Worm (Caenorhabditis elegans) whole organism, L3 larva: Measurements from ENCODE around the gene fbxa-56.

Experiments
- ZK546.5 ChIP-seq: sonication (generic microtip); optimal IDR thresholded peaks from 2 replicates; lab custom pipeline; 2017; ENCODE audit warnings: missing biosample characterization, missing genetic modification characterization
- aly-2 ChIP-seq: fragments of 150-350 bp; optimal IDR thresholded peaks from 2 replicates; lab custom pipeline; 2014; ENCODE audit warnings: missing biosample characterization, missing genetic modification characterization
- ceh-28 ChIP-seq: fragments of 150-350 bp; optimal IDR thresholded peaks from 2 replicates; lab custom pipeline; 2014; ENCODE audit warnings: missing biosample characterization, missing genetic modification reagents, missing genetic modification characterization
- ceh-82 ChIP-seq: fragments of 150-350 bp; optimal IDR thresholded peaks from 2 replicates; lab custom pipeline; 2014; ENCODE audit warnings: missing biosample characterization, missing genetic modification characterization
- daf-12 ChIP-seq: fragments of 150-350 bp; optimal IDR thresholded peaks from 2 replicates; lab custom pipeline; 2014; ENCODE audit warnings: missing biosample characterization, missing genetic modification reagents, missing genetic modification characterization
- egl-27 ChIP-seq: sonication (generic microtip); optimal IDR thresholded peaks from 4 replicates; lab custom pipeline; 2017; ENCODE audit warnings: missing biosample characterization, missing genetic modification reagents, missing genetic modification characterization
- elt-1 ChIP-seq: fragments of 150-350 bp; optimal IDR thresholded peaks from 2 replicates; lab custom pipeline; 2014; ENCODE audit warnings: missing biosample characterization, missing genetic modification characterization
- elt-2 ChIP-seq: sonication (generic microtip); optimal IDR thresholded peaks from 2 replicates; lab custom pipeline; 2016; ENCODE audit warnings: missing genetic modification reagents, mild to moderate bottlenecking, missing genetic modification characterization, missing compliant biosample characterization
- elt-3 ChIP-seq, 3 experiments: fragments of 150-350 bp in 1 of 3; sonication (generic microtip) in 2 of 3; optimal IDR thresholded peaks; 2 replicates in 2 of 3; 4 replicates in 1 of 3; lab custom pipeline; 2014 to 2017; ENCODE audit warnings: missing biosample characterization in 3 of 3, missing genetic modification characterization in 3 of 3
- fos-1 ChIP-seq: fragments of 150-350 bp; optimal IDR thresholded peaks from 2 replicates; lab custom pipeline; 2014; ENCODE audit warnings: missing biosample characterization, missing genetic modification characterization
- hmg-11 ChIP-seq: sonication (generic microtip); optimal IDR thresholded peaks from 2 replicates; lab custom pipeline; 2016; ENCODE audit warnings: missing genetic modification characterization, missing compliant biosample characterization
- jun-1 ChIP-seq: fragments of 150-350 bp; optimal IDR thresholded peaks from 2 replicates; lab custom pipeline; 2014; ENCODE audit warnings: missing biosample characterization, missing genetic modification reagents, missing genetic modification characterization
- lin-39 ChIP-seq: fragments of 150-350 bp; optimal IDR thresholded peaks from 2 replicates; lab custom pipeline; 2018; ENCODE audit warnings: missing biosample characterization, missing genetic modification reagents, missing genetic modification characterization
- lsy-12 ChIP-seq: sonication (generic microtip); optimal IDR thresholded peaks from 2 replicates; lab custom pipeline; 2016; ENCODE audit warnings: mild to moderate bottlenecking, missing genetic modification characterization, missing compliant biosample characterization
- mdl-1 ChIP-seq: fragments of 150-350 bp; optimal IDR thresholded peaks from 2 replicates; lab custom pipeline; 2014; ENCODE audit warnings: missing biosample characterization, missing genetic modification characterization
- mml-1 ChIP-seq: fragments of 150-350 bp; sonication (generic microtip); optimal IDR thresholded peaks from 3 replicates; lab custom pipeline; 2014; ENCODE audit warnings: missing biosample characterization, missing genetic modification characterization
- nfya-1 ChIP-seq: sonication (generic microtip); optimal IDR thresholded peaks from 2 replicates; lab custom pipeline; 2017; ENCODE audit warnings: missing genetic modification characterization, mild to moderate bottlenecking, missing compliant biosample characterization, antibody characterized with exemption, moderate library complexity; ENCODE audit not compliant: insufficient read depth
- nhr-11 ChIP-seq: fragments of 150-350 bp; optimal IDR thresholded peaks from 2 replicates; lab custom pipeline; 2014; ENCODE audit warnings: missing biosample characterization, missing genetic modification characterization
- nhr-12 ChIP-seq: fragments of 150-350 bp; optimal IDR thresholded peaks from 2 replicates; lab custom pipeline; 2014; ENCODE audit warnings: missing biosample characterization, missing genetic modification characterization
- nhr-23 ChIP-seq: fragments of 150-350 bp; optimal IDR thresholded peaks from 2 replicates; lab custom pipeline; 2014; ENCODE audit warnings: missing biosample characterization, missing genetic modification reagents, missing genetic modification characterization
- nhr-237 ChIP-seq: fragments of 150-350 bp; optimal IDR thresholded peaks from 2 replicates; lab custom pipeline; 2014; ENCODE audit warnings: missing biosample characterization, missing genetic modification characterization
- nhr-28 ChIP-seq: fragments of 150-350 bp; optimal IDR thresholded peaks from 2 replicates; lab custom pipeline; 2014; ENCODE audit warnings: missing biosample characterization, missing genetic modification characterization
- nhr-67 ChIP-seq: fragments of 150-350 bp; optimal IDR thresholded peaks from 2 replicates; lab custom pipeline; 2014; ENCODE audit warnings: missing biosample characterization, missing genetic modification characterization
- nhr-76 ChIP-seq: fragments of 150-350 bp; sonication (generic microtip); optimal IDR thresholded peaks from 5 replicates; lab custom pipeline; 2014; ENCODE audit warnings: missing biosample characterization, missing genetic modification characterization
- nhr-77 ChIP-seq: fragments of 150-350 bp; optimal IDR thresholded peaks from 2 replicates; lab custom pipeline; 2014; ENCODE audit warnings: missing biosample characterization, missing genetic modification characterization
- pqm-1 ChIP-seq: fragments of 150-350 bp; optimal IDR thresholded peaks from 2 replicates; lab custom pipeline; 2017; ENCODE audit warnings: missing biosample characterization, missing genetic modification characterization, inconsistent platforms
- sea-2 ChIP-seq: fragments of 150-350 bp; sonication (generic microtip); optimal IDR thresholded peaks from 4 replicates; lab custom pipeline; 2014; ENCODE audit warnings: missing biosample characterization, missing genetic modification reagents, missing genetic modification characterization
- skn-1 ChIP-seq: fragments of 150-350 bp; optimal IDR thresholded peaks from 2 replicates; lab custom pipeline; 2014; ENCODE audit warnings: missing biosample characterization, missing genetic modification characterization
- snpc-4 ChIP-seq: fragments of 150-350 bp; optimal IDR thresholded peaks from 2 replicates; lab custom pipeline; 2014; ENCODE audit warnings: missing biosample characterization, missing genetic modification characterization
- tbx-2 ChIP-seq: sonication (generic microtip); optimal IDR thresholded peaks from 2 replicates; lab custom pipeline; 2016; ENCODE audit warnings: mild to moderate bottlenecking, missing genetic modification characterization, missing compliant biosample characterization
- unc-39 ChIP-seq: sonication (generic microtip); optimal IDR thresholded peaks from 4 replicates; lab custom pipeline; 2017; ENCODE audit warnings: missing biosample characterization, missing genetic modification characterization
- unc-62 ChIP-seq: fragments of 150-350 bp; sonication (generic microtip); optimal IDR thresholded peaks from 4 replicates; lab custom pipeline; 2014; ENCODE audit warnings: missing biosample characterization, missing genetic modification reagents, missing genetic modification characterization

Gene fbxa-56

DNA sequence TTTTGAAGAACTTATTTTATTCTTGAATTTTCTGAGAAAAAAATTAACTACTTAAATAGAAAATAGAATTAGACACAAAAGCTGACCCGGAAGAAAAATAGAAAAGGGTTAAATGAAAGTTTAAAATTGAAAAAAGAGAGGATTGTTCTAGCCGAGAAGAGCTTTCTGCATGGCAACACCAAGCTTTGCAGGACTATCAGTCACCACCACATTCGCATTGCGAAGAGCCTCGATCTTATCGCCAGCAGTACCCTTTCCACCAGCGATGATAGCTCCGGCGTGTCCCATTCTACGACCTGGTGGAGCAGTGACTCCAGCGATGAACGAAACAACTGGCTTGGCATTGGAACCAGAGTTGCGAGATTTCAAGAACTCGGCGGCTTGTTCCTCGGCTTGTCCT, 37.7 kb downstream of the fbxa-56 start:
- TF ChIP-seq egl-27 (tag; lab: Kevin White, UChicago) (no peak), lin-39 (tag; lab: Kevin White, UChicago) (no peak), mdl-1 (tag; lab: Kevin White, UChicago) (no peak)

DNA sequence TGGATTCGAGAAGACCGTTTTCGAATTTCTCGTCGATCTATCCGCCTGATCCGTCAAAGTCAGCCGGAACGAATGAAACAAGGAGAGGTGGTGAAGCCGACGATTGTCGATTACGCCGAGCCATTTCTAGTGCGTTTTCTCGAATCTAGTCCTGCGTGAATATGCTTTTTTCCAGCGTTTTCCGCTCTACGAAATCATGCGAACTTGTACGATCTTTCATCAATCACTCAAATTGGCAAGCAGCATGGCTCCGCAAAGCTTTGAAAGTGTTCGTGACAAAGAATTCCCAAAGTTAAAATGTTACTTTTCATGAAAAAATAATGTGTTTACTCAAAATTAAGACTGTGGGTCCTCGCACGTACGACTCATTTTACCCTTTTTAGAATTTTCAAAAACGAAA, 41.0 kb downstream of the fbxa-56 start:
- TF ChIP-seq mml-1 (no peak), ZK546.5 (no peak), nhr-23 (tag; lab: Kevin White, UChicago) (no peak), nhr-76 (tag; lab: Kevin White, UChicago) (no peak), elt-1 (tag; lab: Kevin White, UChicago) (no peak), skn-1 (no peak), mdl-1 (tag; lab: Kevin White, UChicago) (no peak), nhr-237 (tag; lab: Kevin White, UChicago) (no peak), nhr-77 (tag; lab: Kevin White, UChicago) (no peak), fos-1 (no peak), nfya-1 (tag; lab: Kevin White, UChicago) (no peak), snpc-4 (tag; lab: Kevin White, UChicago) (no peak), nhr-12 (tag; lab: Kevin White, UChicago) (no peak), aly-2 (no peak), elt-3 (tag; optimal IDR thresholded peaks at IDR 0.05; lab: Kevin White, UChicago) (no peak), nhr-28 (tag; lab: Kevin White, UChicago) (no peak), nhr-11 (tag; lab: Kevin White, UChicago) (no peak), hmg-11 (tag; lab: Kevin White, UChicago) (no peak)

DNA sequence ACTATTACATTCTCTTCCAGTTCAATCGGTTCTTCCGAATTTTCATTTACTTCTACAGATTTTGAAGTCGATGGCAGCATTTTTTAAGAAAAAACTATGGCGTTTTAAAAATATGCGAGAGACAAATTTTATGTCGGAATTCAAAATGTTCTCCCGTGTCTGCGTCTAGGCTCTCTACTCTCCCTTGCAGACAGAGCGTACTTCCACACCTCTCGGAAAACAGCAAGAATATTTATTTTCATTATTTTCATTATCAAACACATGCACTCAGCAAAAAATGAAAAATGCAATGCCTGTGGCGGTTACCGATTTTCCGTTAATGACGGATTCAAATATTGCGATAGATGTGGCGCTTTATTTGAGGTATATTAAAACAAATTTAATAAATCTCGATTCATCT, 42.3 kb downstream of the fbxa-56 start, which contains the start of the genes ztf-18 and F23H11.2:
Gene ztf-18 (minus strand): TSS at position 188 of the 400 bp plus-strand sequence.
Gene F23H11.2 (plus strand): TSS at position 223 of the 400 bp plus-strand sequence.
- TF ChIP-seq daf-12 (tag; lab: Kevin White, UChicago) (no peak), ceh-28 (tag; lab: Kevin White, UChicago) (no peak), ceh-82 (tag; lab: Kevin White, UChicago) (no peak), skn-1 (no peak), nhr-76 (tag; lab: Kevin White, UChicago) (no peak), pqm-1 (no peak), elt-2 (no peak), lsy-12 (tag; lab: Kevin White, UChicago) (no peak)

DNA sequence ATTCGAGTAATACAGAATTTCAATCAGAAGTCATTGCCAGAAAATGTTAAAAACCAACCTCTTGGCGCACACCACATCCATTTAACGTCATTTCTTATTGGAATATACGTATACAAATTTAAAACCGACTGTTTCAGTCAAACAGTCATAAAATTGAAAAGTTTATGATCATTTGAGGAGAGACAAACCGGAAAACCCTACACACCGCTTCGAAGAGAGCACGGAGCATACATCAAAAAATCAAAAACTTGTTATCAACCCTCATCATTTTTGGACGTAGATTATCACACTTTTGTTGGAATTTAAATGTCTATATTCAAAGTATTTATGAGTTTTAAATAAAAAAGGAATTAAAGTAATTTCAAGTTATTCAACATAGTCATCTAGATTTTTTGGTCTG, 46.8 kb downstream of the fbxa-56 start, which contains the start of gene T24C4.10:
Gene T24C4.10 (minus strand): TSS at position 230 of the 400 bp plus-strand sequence.
- TF ChIP-seq tbx-2 (tag; lab: Kevin White, UChicago) (no peak), nhr-67 (no peak), sea-2 (GFP tag; lab: Kevin White, UChicago) (no peak), lin-39 (tag; lab: Kevin White, UChicago) (no peak), jun-1 (tag; lab: Kevin White, UChicago) (no peak), nhr-11 (tag; lab: Kevin White, UChicago) (no peak), fos-1 (no peak), daf-12 (tag; lab: Kevin White, UChicago) (no peak), elt-2 (peak; percentile 62), unc-62 (GFP tag; lab: Kevin White, UChicago) (no peak), nhr-28 (tag; lab: Kevin White, UChicago) (no peak), unc-39 (tag; lab: Kevin White, UChicago) (no peak), pqm-1 (peak; percentile 48), skn-1 (no peak), ceh-82 (tag; lab: Kevin White, UChicago) (no peak)

DNA sequence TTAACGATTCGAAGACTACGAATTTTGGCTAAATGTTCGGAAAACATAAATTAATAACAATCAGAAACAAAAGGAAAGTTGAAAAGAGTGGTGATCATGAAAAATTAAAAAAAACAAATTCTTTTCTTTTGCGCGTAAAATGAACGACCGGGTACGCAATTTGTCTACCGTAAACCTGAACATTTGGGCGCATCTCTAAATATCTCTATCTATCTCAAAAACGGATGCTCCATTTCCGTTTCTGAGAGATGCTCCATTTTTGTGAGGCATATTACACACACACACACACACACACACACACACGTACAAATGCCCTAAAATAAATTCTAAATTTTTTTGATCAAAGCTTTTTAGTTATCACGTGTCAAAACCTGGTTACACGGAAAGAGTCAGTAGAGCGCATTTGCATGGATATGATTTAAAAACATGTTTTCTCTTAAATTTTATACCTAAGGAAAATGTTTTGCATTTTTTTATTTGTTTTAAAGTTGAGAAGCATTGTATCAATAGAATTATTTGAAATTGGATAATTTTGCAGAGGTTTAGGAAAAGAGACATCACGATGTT, 48.8 kb downstream of the fbxa-56 start:
- TF ChIP-seq nfya-1 (tag; lab: Kevin White, UChicago) (peak; percentile 19), aly-2 (no peak)
- TF ChIP-seq, all 47 proteins: peak for 1
